Fruit fly (Drosophila melanogaster): ENCODE measurements around the gene CG1677.

DNA sequence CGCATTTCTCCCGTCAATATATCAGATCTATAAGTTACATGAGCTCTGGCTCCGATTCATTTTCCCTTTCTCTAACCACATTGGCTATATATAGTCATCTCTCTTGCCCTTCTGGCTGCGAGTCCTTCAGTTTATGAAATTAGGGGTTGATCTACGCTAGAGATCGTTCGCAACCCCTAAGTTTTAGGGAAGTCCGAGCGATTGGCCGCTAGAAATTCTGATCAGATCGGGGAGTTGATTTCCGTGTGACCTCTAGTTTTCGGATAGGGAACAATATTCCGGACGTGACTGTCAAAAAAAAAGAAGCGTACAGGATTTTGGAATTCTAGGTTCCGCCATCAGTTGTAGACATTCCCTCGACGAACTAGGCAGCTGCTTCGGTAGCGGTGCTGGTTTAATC lies 153.1 kb downstream of the CG1677 start:
- TF ChIP-seq Mes4 (GFP tag; optimal IDR thresholded peaks at IDR 0.05) (no peak), Deaf1 (tag; optimal IDR thresholded peaks at IDR 0.05) (no peak), ftz-f1 (GFP tag; optimal IDR thresholded peaks at IDR 0.05) (no peak), grau (tag; optimal IDR thresholded peaks at IDR 0.05) (no peak), CG15601 (tag; optimal IDR thresholded peaks at IDR 0.05) (no peak), CG11093 (GFP tag; IDR thresholded peaks at IDR 0.05) (no peak), CG6654 (GFP tag; optimal IDR thresholded peaks at IDR 0.05) (no peak), gcm2 (GFP tag; optimal IDR thresholded peaks at IDR 0.05) (no peak), CG8924 (tag; optimal IDR thresholded peaks at IDR 0.05) (no peak)

All from whole organism, embryonic.